Worm (Caenorhabditis elegans) whole organism, L1 larva: Measurements from ENCODE around the gene F35F10.14.

Experiments used
- C16A3.4 ChIP-seq: fragments of 150-350 bp; optimal IDR thresholded peaks from 2 replicates; lab custom pipeline; 2014; ENCODE audit warnings: missing biosample characterization, missing genetic modification characterization
- ama-1 ChIP-seq: fragments of 150-350 bp; optimal IDR thresholded peaks from 2 replicates; lab custom pipeline; 2014
- fkh-10 ChIP-seq: sonication (generic microtip); optimal IDR thresholded peaks from 2 replicates; lab custom pipeline; 2017; ENCODE audit warnings: missing biosample characterization, missing genetic modification reagents, missing genetic modification characterization
- fos-1 ChIP-seq: fragments of 150-350 bp; optimal IDR thresholded peaks from 2 replicates; lab custom pipeline; 2014; ENCODE audit warnings: missing biosample characterization, missing genetic modification characterization
- lin-15B ChIP-seq: fragments of 150-350 bp; sonication (generic microtip); optimal IDR thresholded peaks from 3 replicates; lab custom pipeline; 2014; ENCODE audit warnings: missing biosample characterization, missing genetic modification characterization
- mef-2 ChIP-seq: fragments of 150-350 bp; optimal IDR thresholded peaks from 2 replicates; lab custom pipeline; 2014; ENCODE audit warnings: missing biosample characterization, missing genetic modification characterization
- skn-1 ChIP-seq: fragments of 150-350 bp; optimal IDR thresholded peaks from 2 replicates; lab custom pipeline; 2014; ENCODE audit warnings: missing biosample characterization, missing genetic modification characterization
- tbx-2 ChIP-seq: sonication (generic microtip); optimal IDR thresholded peaks from 2 replicates; lab custom pipeline; 2016; ENCODE audit warnings: missing genetic modification characterization, missing compliant biosample characterization
- unc-62 ChIP-seq: fragments of 150-350 bp; optimal IDR thresholded peaks from 2 replicates; lab custom pipeline; 2014; ENCODE audit warnings: missing biosample characterization, missing genetic modification reagents, missing genetic modification characterization
- ztf-11 ChIP-seq, 2 experiments: sonication (generic microtip); optimal IDR thresholded peaks; 2 replicates each; lab custom pipeline; 2016 to 2017; ENCODE audit warnings: missing genetic modification characterization in 2 of 2, missing biosample characterization in 1 of 2, missing compliant biosample characterization in 1 of 2

- TF ChIP-seq mef-2 (tag; lab: Kevin White, UChicago) = no peak
- TF ChIP-seq fkh-10 (GFP tag; lab: Kevin White, UChicago) = no peak
- TF ChIP-seq ztf-11 (tag; optimal IDR thresholded peaks at IDR 0.05; lab: Kevin White, UChicago) = no peak
- TF ChIP-seq tbx-2 (tag; lab: Kevin White, UChicago) = no peak
- no peak for TF ChIP-seq unc-62
- TF ChIP-seq skn-1 = no peak
- no peak for TF ChIP-seq fos-1
- no peak for TF ChIP-seq ama-1
- no peak for TF ChIP-seq C16A3.4 (tag; lab: Kevin White, UChicago)
- TF ChIP-seq lin-15B (tag; lab: Kevin White, UChicago) = no peak
Measured at ce11 chrV:3332023-3332422, 12.1 kb upstream of the F35F10.14 start, which contains the start of gene C17B7.9.
